Worm (Caenorhabditis elegans) whole organism, late embryonic: Measurements from ENCODE around the gene Y46H3D.8.

Source experiments
- ama-1 ChIP-seq: fragments of 150-350 bp; optimal IDR thresholded peaks from 2 replicates; lab custom pipeline; 2014
- ceh-30 ChIP-seq: fragments of 150-350 bp; optimal IDR thresholded peaks from 2 replicates; lab custom pipeline; 2014; ENCODE audit warnings: missing biosample characterization, missing genetic modification characterization
- dve-1 ChIP-seq: sonication (generic microtip); optimal IDR thresholded peaks from 2 replicates; lab custom pipeline; 2017; ENCODE audit warnings: antibody characterized with exemption, mild to moderate bottlenecking, missing genetic modification characterization, missing compliant biosample characterization
- fax-1 ChIP-seq: sonication (generic microtip); optimal IDR thresholded peaks from 2 replicates; lab custom pipeline; 2016; ENCODE audit warnings: missing genotype, missing genetic modification characterization, missing compliant biosample characterization
- fkh-10 ChIP-seq: fragments of 150-350 bp; optimal IDR thresholded peaks from 2 replicates; lab custom pipeline; 2014; ENCODE audit warnings: missing biosample characterization, missing genetic modification reagents, missing genetic modification characterization
- hlh-30 ChIP-seq: sonication (generic microtip); optimal IDR thresholded peaks from 2 replicates; lab custom pipeline; 2017; ENCODE audit warnings: antibody characterized with exemption, missing genetic modification characterization, missing compliant biosample characterization; ENCODE audit not compliant: insufficient read depth
- pag-3 ChIP-seq: sonication (generic microtip); optimal IDR thresholded peaks from 2 replicates; lab custom pipeline; 2016; ENCODE audit warnings: missing compliant biosample characterization, missing genetic modification characterization, borderline replicate concordance
- pqm-1 ChIP-seq: sonication (generic microtip); optimal IDR thresholded peaks from 2 replicates; lab custom pipeline; 2016; ENCODE audit warnings: missing genetic modification characterization, missing compliant biosample characterization
- tbx-2 ChIP-seq: sonication (generic microtip); optimal IDR thresholded peaks from 2 replicates; lab custom pipeline; 2016; ENCODE audit warnings: missing genetic modification characterization, missing compliant biosample characterization
- ttx-3 ChIP-seq: sonication (generic microtip); optimal IDR thresholded peaks from 2 replicates; lab custom pipeline; 2016; ENCODE audit warnings: missing genetic modification reagents, missing genetic modification characterization, missing compliant biosample characterization

DNA sequence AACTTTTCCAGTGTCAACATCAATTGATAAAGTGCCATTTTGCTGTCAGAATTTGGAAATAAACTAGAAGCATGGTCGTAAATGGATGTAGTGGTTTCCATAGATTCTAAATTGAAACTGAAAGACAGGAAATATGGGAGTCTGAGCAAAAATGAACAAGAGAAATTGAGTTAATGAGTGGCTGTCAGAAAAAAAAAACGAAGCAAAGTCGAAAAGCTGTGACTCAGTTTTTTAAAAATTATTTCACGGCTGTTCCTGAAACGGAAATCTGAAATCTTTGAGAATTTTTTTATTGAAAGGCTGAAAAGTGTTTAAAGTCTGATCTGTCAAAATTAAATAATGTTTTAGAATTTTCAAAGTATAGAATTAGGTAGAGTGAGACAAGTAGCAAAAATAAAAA is 47.2 kb upstream of the Y46H3D.8 start, which contains the start of gene srw-98:
- TF ChIP-seq tbx-2 (tag; lab: Kevin White, UChicago) (no peak), pqm-1 (tag; lab: Kevin White, UChicago) (no peak), ceh-30 (tag; lab: Kevin White, UChicago) (no peak), ama-1 (lab: Kevin White, UChicago) (no peak), hlh-30 (tag; lab: Kevin White, UChicago) (no peak), pag-3 (tag; lab: Kevin White, UChicago) (no peak), dve-1 (no peak), ttx-3 (tag; lab: Kevin White, UChicago) (no peak), fax-1 (no peak), fkh-10 (GFP tag; lab: Kevin White, UChicago) (no peak)
